Fruit fly (Drosophila melanogaster) whole organism, embryonic: ENCODE data around the gene CG32425.

ENCODE experiments used
- ATbp ChIP-seq: fragments of 200-800 bp; sonication (Bioruptor generic); optimal IDR thresholded peaks from 2 replicates; lab custom pipeline; 2017; ENCODE audit warnings: missing biosample characterization, mild to moderate bottlenecking, missing genetic modification characterization, missing genetic modification reagents
- Abd-B ChIP-seq: fragments of 200-800 bp; sonication (Bioruptor generic); optimal IDR thresholded peaks from 2 replicates; lab custom pipeline; 2018; ENCODE audit warnings: missing biosample characterization, mild to moderate bottlenecking, missing genetic modification characterization, moderate library complexity
- Asciz ChIP-seq: fragments of 200-800 bp; sonication (Bioruptor generic); optimal IDR thresholded peaks from 2 replicates; lab custom pipeline; 2017; ENCODE audit warnings: missing biosample characterization, mild to moderate bottlenecking, missing genetic modification characterization, missing genetic modification reagents
- C15 ChIP-seq: fragments of 200-800 bp; sonication (Bioruptor generic); IDR thresholded peaks from 3 replicates; pipeline ENCODE4 v1.3.6; 2022; ENCODE audit warnings: missing biosample characterization, missing genetic modification characterization
- CG12104 ChIP-seq: fragments of 200-800 bp; sonication (Bioruptor generic); optimal IDR thresholded peaks from 3 replicates; lab custom pipeline; 2016; ENCODE audit warnings: missing biosample characterization, missing genetic modification characterization
- CG12236 ChIP-seq: fragments of 200-800 bp; sonication (Bioruptor generic); optimal IDR thresholded peaks from 2 replicates; lab custom pipeline; 2016; ENCODE audit warnings: missing biosample characterization, missing genetic modification characterization
- CG1233 ChIP-seq: fragments of 200-800 bp; sonication (Bioruptor generic); optimal IDR thresholded peaks from 4 replicates; lab custom pipeline; 2018; ENCODE audit warnings: missing biosample characterization, mild to moderate bottlenecking, missing genetic modification characterization
- CG12659 ChIP-seq: fragments of 200-800 bp; sonication (Bioruptor generic); optimal IDR thresholded peaks from 3 replicates; lab custom pipeline; 2017; ENCODE audit warnings: mild to moderate bottlenecking, missing biosample characterization, missing genetic modification reagents, missing genetic modification characterization
- CG14014 ChIP-seq: fragments of 200-800 bp; sonication (Bioruptor generic); IDR thresholded peaks from 2 replicates; pipeline ENCODE4 v1.3.6; 2022; ENCODE audit warnings: missing biosample characterization, missing genetic modification characterization
- CG1603 ChIP-seq: fragments of 200-800 bp; sonication (Bioruptor generic); optimal IDR thresholded peaks from 2 replicates; lab custom pipeline; 2019; ENCODE audit warnings: missing biosample characterization, mild to moderate bottlenecking, missing genetic modification characterization, moderate library complexity
- CG17186 ChIP-seq: fragments of 200-800 bp; sonication (Bioruptor generic); optimal IDR thresholded peaks from 3 replicates; lab custom pipeline; 2017; ENCODE audit warnings: missing biosample characterization, missing genetic modification reagents, missing genetic modification characterization
- CG17328 ChIP-seq: fragments of 200-800 bp; sonication (Bioruptor generic); IDR thresholded peaks from 2 replicates; pipeline ENCODE4 v1.3.6; 2022; ENCODE audit warnings: missing biosample characterization, missing genetic modification characterization
- CG17568 ChIP-seq: fragments of 200-800 bp; sonication (Bioruptor generic); optimal IDR thresholded peaks from 2 replicates; lab custom pipeline; 2018; ENCODE audit warnings: missing biosample characterization, mild to moderate bottlenecking, missing genetic modification characterization, moderate library complexity
- CG17912 ChIP-seq: fragments of 200-800 bp; sonication (Bioruptor generic); optimal IDR thresholded peaks from 2 replicates; lab custom pipeline; 2018; ENCODE audit warnings: missing biosample characterization, mild to moderate bottlenecking, missing genetic modification characterization
- CG18599 ChIP-seq: fragments of 200-800 bp; sonication (Bioruptor generic); optimal IDR thresholded peaks from 3 replicates; lab custom pipeline; 2017; ENCODE audit warnings: missing biosample characterization, missing genetic modification characterization, mild to moderate bottlenecking, moderate library complexity, missing genetic modification reagents
- CG2116 ChIP-seq: fragments of 200-800 bp; sonication (Bioruptor generic); optimal IDR thresholded peaks from 3 replicates; lab custom pipeline; 2018; ENCODE audit warnings: missing biosample characterization, mild to moderate bottlenecking, missing genetic modification characterization
- CG2129 ChIP-seq: fragments of 200-800 bp; sonication (Bioruptor generic); IDR thresholded peaks from 2 replicates; pipeline ENCODE4 v1.3.6; 2022; ENCODE audit warnings: missing biosample characterization, missing genetic modification characterization; ENCODE audit not compliant: partially characterized antibody
- CG3847 ChIP-seq: fragments of 200-800 bp; sonication (Bioruptor generic); IDR thresholded peaks from 2 replicates; pipeline ENCODE4 v1.3.6; 2022; ENCODE audit warnings: missing biosample characterization, missing genetic modification characterization
- CG4328 ChIP-seq: fragments of 200-800 bp; sonication (Bioruptor generic); optimal IDR thresholded peaks from 3 replicates; lab custom pipeline; 2017; ENCODE audit warnings: missing biosample characterization, missing genetic modification reagents, missing genetic modification characterization
- CG6272 ChIP-seq: fragments of 200-800 bp; sonication (Bioruptor generic); IDR thresholded peaks from 2 replicates; pipeline ENCODE4 v1.3.6; 2022; ENCODE audit warnings: missing biosample characterization, missing genetic modification characterization
- CG6654 ChIP-seq: fragments of 200-800 bp; sonication (Bioruptor generic); optimal IDR thresholded peaks from 2 replicates; lab custom pipeline; 2017; ENCODE audit warnings: missing biosample characterization, mild to moderate bottlenecking, missing genetic modification characterization
- CG6765 ChIP-seq: fragments of 200-800 bp; sonication (Bioruptor generic); optimal IDR thresholded peaks from 3 replicates; lab custom pipeline; 2017; ENCODE audit warnings: missing biosample characterization, mild to moderate bottlenecking, missing genetic modification characterization
- CG7271 ChIP-seq: fragments of 200-800 bp; sonication (Bioruptor generic); optimal IDR thresholded peaks from 2 replicates; lab custom pipeline; 2018; ENCODE audit warnings: missing biosample characterization, mild to moderate bottlenecking, missing genetic modification characterization, moderate library complexity
- CG7963 ChIP-seq: fragments of 200-800 bp; sonication (Bioruptor generic); IDR thresholded peaks from 3 replicates; pipeline ENCODE4 v1.3.6; 2022; ENCODE audit warnings: missing biosample characterization, missing genetic modification characterization; ENCODE audit not compliant: partially characterized antibody
- CG8944 ChIP-seq: fragments of 200-800 bp; sonication (Bioruptor generic); optimal IDR thresholded peaks from 3 replicates; lab custom pipeline; 2016; ENCODE audit warnings: missing biosample characterization, missing genetic modification characterization
- CG9727 ChIP-seq: fragments of 200-800 bp; sonication (Bioruptor generic); optimal IDR thresholded peaks from 3 replicates; lab custom pipeline; 2017; ENCODE audit warnings: missing biosample characterization, mild to moderate bottlenecking, missing genetic modification characterization
- E2f2 ChIP-seq: fragments of 200-800 bp; sonication (Bioruptor generic); IDR thresholded peaks from 2 replicates; pipeline ENCODE4 v1.3.6; 2022; ENCODE audit warnings: missing biosample characterization, missing genetic modification characterization
- Fer3 ChIP-seq: fragments of 200-800 bp; sonication (Bioruptor generic); optimal IDR thresholded peaks from 2 replicates; lab custom pipeline; 2018; ENCODE audit warnings: missing biosample characterization, mild to moderate bottlenecking, missing genetic modification characterization, moderate library complexity
- HHEX ChIP-seq: fragments of 200-800 bp; sonication (Bioruptor generic); optimal IDR thresholded peaks from 3 replicates; lab custom pipeline; 2017; ENCODE audit warnings: missing biosample characterization, mild to moderate bottlenecking, missing genetic modification characterization, missing genetic modification reagents
- HLHmδ ChIP-seq: fragments of 200-800 bp; sonication (Bioruptor generic); optimal IDR thresholded peaks from 2 replicates; lab custom pipeline; 2018; ENCODE audit warnings: missing biosample characterization, mild to moderate bottlenecking, missing genetic modification characterization, moderate library complexity
- Nf-YB ChIP-seq: fragments of 200-800 bp; sonication (Bioruptor generic); optimal IDR thresholded peaks from 3 replicates; lab custom pipeline; 2019; ENCODE audit warnings: missing biosample characterization, mild to moderate bottlenecking, missing genetic modification characterization, moderate library complexity
- Sox102F ChIP-seq: fragments of 200-800 bp; sonication (Bioruptor generic); optimal IDR thresholded peaks from 2 replicates; lab custom pipeline; 2018; ENCODE audit warnings: missing biosample characterization, mild to moderate bottlenecking, missing genetic modification characterization, moderate library complexity
- TFAM ChIP-seq: fragments of 200-800 bp; sonication (Bioruptor generic); optimal IDR thresholded peaks from 2 replicates; lab custom pipeline; 2017; ENCODE audit warnings: missing biosample characterization, missing genetic modification characterization, inconsistent platforms
- Xrp1 ChIP-seq: fragments of 200-800 bp; sonication (Bioruptor generic); IDR thresholded peaks from 2 replicates; pipeline ENCODE4 v1.3.6; 2022; ENCODE audit warnings: missing biosample characterization, missing genetic modification characterization
- abd-A ChIP-seq: fragments of 200-800 bp; sonication (Bioruptor generic); optimal IDR thresholded peaks from 3 replicates; lab custom pipeline; 2019; ENCODE audit warnings: missing biosample characterization, mild to moderate bottlenecking, missing genetic modification characterization, moderate library complexity
- amos ChIP-seq: fragments of 200-800 bp; sonication (Bioruptor generic); IDR thresholded peaks from 2 replicates; pipeline ENCODE4 v1.3.6; 2022; ENCODE audit warnings: missing biosample characterization, missing genetic modification characterization; ENCODE audit not compliant: partially characterized antibody
- aop ChIP-seq: fragments of 200-800 bp; sonication (Bioruptor generic); IDR thresholded peaks from 2 replicates; pipeline ENCODE4 v1.3.6; 2022; ENCODE audit warnings: missing biosample characterization, missing genetic modification characterization
- chif ChIP-seq, 2 experiments: fragments of 200-800 bp; sonication (Bioruptor generic); optimal IDR thresholded peaks; 3 replicates each; lab custom pipeline; 2016; ENCODE audit warnings: missing biosample characterization in 2 of 2, missing genetic modification characterization in 2 of 2
- croc ChIP-seq: fragments of 200-800 bp; sonication (Bioruptor generic); conservative IDR thresholded peaks from 3 replicates; pipeline ENCODE4 v1.3.6; 2022; ENCODE audit warnings: missing biosample characterization, missing genetic modification characterization
- grau ChIP-seq: fragments of 200-800 bp; optimal IDR thresholded peaks from 3 replicates; lab custom pipeline; 2019; ENCODE audit warnings: missing biosample characterization, mild to moderate bottlenecking, missing genetic modification characterization, moderate library complexity
- insv ChIP-seq, 2 experiments: fragments of 200-800 bp; sonication (Bioruptor generic); optimal IDR thresholded peaks; 3 replicates each; lab custom pipeline; 2016 to 2018; ENCODE audit warnings: missing biosample characterization in 2 of 2, missing genetic modification characterization in 2 of 2
- jumu ChIP-seq: fragments of 200-800 bp; sonication (Bioruptor generic); optimal IDR thresholded peaks from 3 replicates; lab custom pipeline; 2016; ENCODE audit warnings: missing biosample characterization, missing genetic modification characterization
- salm ChIP-seq: fragments of 200-800 bp; sonication (Bioruptor generic); optimal IDR thresholded peaks from 2 replicates; lab custom pipeline; 2018; ENCODE audit warnings: missing biosample characterization, mild to moderate bottlenecking, missing genetic modification characterization
- sens ChIP-seq: fragments of 200-800 bp; sonication (Bioruptor generic); peaks from one replicate; lab custom pipeline; 2016; ENCODE audit warnings: missing biosample characterization, missing genetic modification characterization
- sim ChIP-seq: fragments of 200-800 bp; sonication (Bioruptor generic); IDR thresholded peaks from 2 replicates; pipeline ENCODE4 v1.3.6; 2022; ENCODE audit warnings: missing biosample characterization, missing genetic modification characterization
- slp2 ChIP-seq: fragments of 200-800 bp; sonication (Bioruptor generic); optimal IDR thresholded peaks from 2 replicates; lab custom pipeline; 2016; ENCODE audit warnings: missing biosample characterization, missing genetic modification characterization
- ssp ChIP-seq: fragments of 200-800 bp; sonication (Bioruptor generic); IDR thresholded peaks from 2 replicates; pipeline ENCODE4 v1.3.6; 2022; ENCODE audit warnings: missing biosample characterization, missing genetic modification characterization
- stwl ChIP-seq: fragments of 200-800 bp; sonication (Bioruptor generic); optimal IDR thresholded peaks from 3 replicates; lab custom pipeline; 2018; ENCODE audit warnings: missing biosample characterization, mild to moderate bottlenecking, missing genetic modification characterization, moderate library complexity
- tx ChIP-seq: fragments of 200-800 bp; sonication (Bioruptor generic); optimal IDR thresholded peaks from 2 replicates; lab custom pipeline; 2016; ENCODE audit warnings: missing biosample characterization, missing genetic modification characterization
- zfh2 ChIP-seq: fragments of 200-800 bp; sonication (Bioruptor generic); optimal IDR thresholded peaks from 2 replicates; lab custom pipeline; 2016; ENCODE audit warnings: missing biosample characterization, missing genetic modification characterization

Gene CG32425

DNA sequence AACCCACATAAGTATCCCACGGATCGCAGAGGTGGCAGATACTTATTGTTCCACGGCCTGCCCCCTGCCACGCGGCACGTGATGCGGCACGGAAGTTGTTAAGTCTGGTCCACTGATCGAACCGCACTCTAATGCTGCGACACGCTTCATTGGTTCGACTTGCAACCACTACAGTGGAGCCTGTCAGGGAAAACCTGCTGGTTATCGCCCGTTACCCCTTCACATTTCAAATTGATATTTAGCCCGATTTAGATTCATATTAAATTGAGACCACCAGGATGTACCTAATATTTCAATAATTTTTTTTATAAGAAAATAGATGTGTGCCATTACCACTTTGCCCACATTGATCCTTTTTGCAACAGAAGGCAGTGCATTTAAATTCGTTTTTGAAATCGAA, 49.8 kb upstream of the CG32425 start (continued):
- TF ChIP-seq amos (GFP tag; lab: Robert Waterston, UW) (no peak), CG12104 (GFP tag; lab: Kevin White, UChicago) (no peak), Abd-B (GFP tag; lab: Kevin White, UChicago) (no peak), CG17912 (GFP tag; lab: Kevin White, UChicago) (no peak), zfh2 (GFP tag; lab: Kevin White, UChicago) (no peak), ssp (GFP tag; lab: Robert Waterston, UW) (no peak), stwl (no peak), jumu (GFP tag; lab: Kevin White, UChicago) (no peak), CG17186 (no peak), Fer3 (tag; lab: Kevin White, UChicago) (no peak), CG1603 (peak; percentile 61), E2f2 (GFP tag; lab: Robert Waterston, UW) (no peak), CG12236 (GFP tag; lab: Kevin White, UChicago) (no peak), TFAM (GFP tag; lab: Kevin White, UChicago) (no peak), CG18599 (no peak), croc (no peak)

DNA sequence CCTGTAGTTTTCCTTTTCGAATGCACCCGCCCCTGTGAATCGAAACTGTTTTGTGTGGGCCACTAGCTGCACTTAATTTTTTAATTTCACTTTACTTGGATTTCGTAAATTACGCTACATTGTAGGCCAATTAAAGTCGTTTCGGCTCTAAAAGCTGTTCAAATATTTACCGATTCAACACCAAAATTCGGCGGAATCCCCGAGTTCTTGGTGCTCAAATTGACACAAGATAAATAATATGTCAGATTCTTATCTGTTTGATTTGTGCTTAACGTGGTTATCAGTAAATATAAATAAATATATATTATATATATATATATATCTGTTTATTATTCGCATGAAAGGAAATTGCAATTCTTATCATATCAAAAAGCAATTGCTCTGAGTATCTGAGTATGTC, 49.2 kb upstream of the CG32425 start:
- TF ChIP-seq abd-A, result no peak
- TF ChIP-seq CG9727 (GFP tag; lab: Kevin White, UChicago), result no peak
- TF ChIP-seq ATbp (GFP tag; lab: Kevin White, UChicago), result peak; percentile 52
- TF ChIP-seq tx (GFP tag; lab: Kevin White, UChicago), result no peak
- TF ChIP-seq grau, result peak; percentile 1
- TF ChIP-seq CG6272 (GFP tag; lab: Robert Waterston, UW), result no peak
- peak; percentile 2 for TF ChIP-seq CG1603
- TF ChIP-seq aop (GFP tag; lab: Robert Waterston, UW), result no peak
- TF ChIP-seq Nf-YB (GFP tag; lab: Kevin White, UChicago), result no peak
- no peak for TF ChIP-seq Sox102F (GFP tag; lab: Kevin White, UChicago)
- TF ChIP-seq slp2 (GFP tag; lab: Kevin White, UChicago), result no peak
- TF ChIP-seq CG7271, result peak; percentile 9
- TF ChIP-seq insv (GFP tag; optimal IDR thresholded peaks at IDR 0.05; lab: Kevin White, UChicago), result peak in 1 of 2 experiments; percentile 10
- no peak for TF ChIP-seq CG6654 (GFP tag; lab: Kevin White, UChicago)
- TF ChIP-seq sim (GFP tag; lab: Robert Waterston, UW), result no peak
- TF ChIP-seq CG2129 (GFP tag; lab: Robert Waterston, UW), result no peak
- TF ChIP-seq CG14014 (GFP tag; lab: Robert Waterston, UW), result no peak
- TF ChIP-seq CG1233 (GFP tag; lab: Kevin White, UChicago), result peak; percentile 66
- peak; percentile 23 for TF ChIP-seq CG12659 (GFP tag; lab: Kevin White, UChicago)
- TF ChIP-seq CG3847 (GFP tag; lab: Robert Waterston, UW), result no peak
- peak; percentile 52 for TF ChIP-seq HHEX (GFP tag; lab: Kevin White, UChicago)
- no peak for TF ChIP-seq CG8944
- peak; percentile 69 for TF ChIP-seq CG6765 (GFP tag; lab: Kevin White, UChicago)
- peak; percentile 68 for TF ChIP-seq CG17568 (GFP tag; lab: Kevin White, UChicago)
- TF ChIP-seq CG2116, result no peak
- TF ChIP-seq CG4328 (GFP tag; lab: Kevin White, UChicago), result peak; percentile 6
- TF ChIP-seq CG12104 (GFP tag; lab: Kevin White, UChicago), result no peak
- TF ChIP-seq chif (GFP tag; optimal IDR thresholded peaks at IDR 0.05; lab: Kevin White, UChicago), result no peak
- TF ChIP-seq CG17912 (GFP tag; lab: Kevin White, UChicago), result peak; percentile 21
- no peak for TF ChIP-seq ssp (GFP tag; lab: Robert Waterston, UW)
- no peak for TF ChIP-seq CG17328 (GFP tag; lab: Robert Waterston, UW)
- TF ChIP-seq salm (tag; lab: Kevin White, UChicago), result peak; percentile 31
- no peak for TF ChIP-seq HLHmδ (GFP tag; lab: Kevin White, UChicago)
- no peak for TF ChIP-seq sens
- TF ChIP-seq CG7963 (GFP tag; lab: Robert Waterston, UW), result no peak
- no peak for TF ChIP-seq C15 (GFP tag; lab: Robert Waterston, UW)
- TF ChIP-seq Asciz (GFP tag; lab: Kevin White, UChicago), result peak; percentile 47
- peak; percentile 20; the same call in 1 of the 2 replicates for TF ChIP-seq Xrp1 (GFP tag; lab: Robert Waterston, UW)
